Worm (Caenorhabditis elegans) whole organism, young adult: ENCODE results near the gene ZK795.3.

ENCODE experiments used
- C17E4.6 ChIP-seq: fragments of 200-800 bp; sonication (Bioruptor generic); IDR thresholded peaks from 2 replicates; pipeline ENCODE4 v1.3.6; 2022; ENCODE audit warnings: missing genetic modification reagents, missing genetic modification characterization, missing compliant biosample characterization
- D2030.7 ChIP-seq: fragments of 200-800 bp; sonication (Bioruptor generic); IDR thresholded peaks from 2 replicates; pipeline ENCODE4 v1.3.6; 2022; ENCODE audit warnings: missing genetic modification reagents, missing genetic modification characterization, missing compliant biosample characterization
- F57A8.1 ChIP-seq: fragments of 200-800 bp; sonication (Bioruptor generic); optimal IDR thresholded peaks from 2 replicates; lab custom pipeline; 2018; ENCODE audit warnings: mild to moderate bottlenecking, missing genetic modification characterization, moderate library complexity, missing compliant biosample characterization
- K12H6.12 ChIP-seq: fragments of 200-800 bp; sonication (Bioruptor generic); optimal IDR thresholded peaks from 2 replicates; lab custom pipeline; 2018; ENCODE audit warnings: mild to moderate bottlenecking, missing genetic modification characterization, missing compliant biosample characterization
- Y53F4B.3 ChIP-seq: fragments of 200-800 bp; sonication (Bioruptor generic); IDR thresholded peaks from 2 replicates; pipeline ENCODE4 v1.3.6; 2022; ENCODE audit warnings: missing genetic modification reagents, missing genetic modification characterization, missing compliant biosample characterization
- Y53G8AR.9 ChIP-seq: fragments of 200-800 bp; sonication (Bioruptor generic); conservative IDR thresholded peaks from 2 replicates; pipeline ENCODE4 v1.3.6; 2022; ENCODE audit warnings: missing genetic modification reagents, missing genetic modification characterization, missing compliant biosample characterization
- Y79H2A.3 ChIP-seq: fragments of 200-800 bp; sonication (Bioruptor generic); conservative IDR thresholded peaks from 2 replicates; pipeline ENCODE4 v1.3.6; 2022; ENCODE audit warnings: missing genetic modification reagents, missing genetic modification characterization, missing compliant biosample characterization
- akir-1 ChIP-seq: fragments of 200-800 bp; sonication (Bioruptor generic); optimal IDR thresholded peaks from 2 replicates; lab custom pipeline; 2018; ENCODE audit warnings: mild to moderate bottlenecking, missing genetic modification characterization, moderate library complexity, missing compliant biosample characterization
- aptf-3 ChIP-seq: fragments of 200-800 bp; sonication (Bioruptor generic); IDR thresholded peaks from 2 replicates; pipeline ENCODE4 v1.3.6; 2022; ENCODE audit warnings: missing genetic modification characterization, missing compliant biosample characterization
- atf-7 ChIP-seq: sonication (generic microtip); optimal IDR thresholded peaks from 2 replicates; lab custom pipeline; 2017; ENCODE audit warnings: mild to moderate bottlenecking, missing genetic modification characterization, missing compliant biosample characterization
- athp-1 ChIP-seq: sonication (generic microtip); optimal IDR thresholded peaks from 2 replicates; lab custom pipeline; 2017; ENCODE audit warnings: mild to moderate bottlenecking, missing genetic modification characterization, missing compliant biosample characterization
- attf-5 ChIP-seq: fragments of 200-800 bp; sonication (Bioruptor generic); optimal IDR thresholded peaks from 2 replicates; lab custom pipeline; 2018; ENCODE audit warnings: mild to moderate bottlenecking, missing genetic modification characterization, missing compliant biosample characterization
- bed-1 ChIP-seq: fragments of 200-800 bp; sonication (Bioruptor generic); IDR thresholded peaks from 2 replicates; pipeline ENCODE4 v1.3.6; 2022; ENCODE audit warnings: missing genetic modification reagents, missing genetic modification characterization, missing compliant biosample characterization
- cebp-2 ChIP-seq: fragments of 200-800 bp; sonication (Bioruptor generic); IDR thresholded peaks from 2 replicates; pipeline ENCODE4 v1.3.6; 2022; ENCODE audit warnings: missing genetic modification characterization, missing compliant biosample characterization
- ceh-100 ChIP-seq: fragments of 200-800 bp; sonication (Bioruptor generic); IDR thresholded peaks from 2 replicates; pipeline ENCODE4 v1.3.6; 2022; ENCODE audit warnings: missing genetic modification reagents, missing genetic modification characterization, missing compliant biosample characterization
- ceh-40 ChIP-seq: fragments of 200-800 bp; sonication (Bioruptor generic); IDR thresholded peaks from 2 replicates; pipeline ENCODE4 v1.3.6; 2022; ENCODE audit warnings: missing genetic modification characterization, missing compliant biosample characterization
- ceh-58 ChIP-seq: fragments of 200-800 bp; sonication (Bioruptor generic); IDR thresholded peaks from 2 replicates; pipeline ENCODE4 v1.3.6; 2022; ENCODE audit warnings: missing genetic modification characterization, missing compliant biosample characterization
- die-1 ChIP-seq: sonication (generic microtip); optimal IDR thresholded peaks from 2 replicates; lab custom pipeline; 2016; ENCODE audit warnings: missing genotype, mild to moderate bottlenecking, missing genetic modification characterization, missing compliant biosample characterization
- dox-1 ChIP-seq: fragments of 200-800 bp; sonication (Bioruptor generic); IDR thresholded peaks from 2 replicates; pipeline ENCODE4 v1.3.6; 2022; ENCODE audit warnings: missing genetic modification reagents, missing genetic modification characterization, missing compliant biosample characterization
- dpff-1 ChIP-seq: sonication (generic microtip); optimal IDR thresholded peaks from 2 replicates; lab custom pipeline; 2017; ENCODE audit warnings: mild to moderate bottlenecking, missing genetic modification characterization, missing compliant biosample characterization
- egrh-3 ChIP-seq: fragments of 200-800 bp; sonication (Bioruptor generic); IDR thresholded peaks from 2 replicates; pipeline ENCODE4 v1.3.6; 2022; ENCODE audit warnings: missing genetic modification reagents, missing genetic modification characterization, missing compliant biosample characterization
- ets-4 ChIP-seq: fragments of 200-800 bp; sonication (Bioruptor generic); optimal IDR thresholded peaks from 2 replicates; lab custom pipeline; 2018; ENCODE audit warnings: mild to moderate bottlenecking, missing genetic modification characterization, missing compliant biosample characterization
- gei-17 ChIP-seq: fragments of 200-800 bp; sonication (Bioruptor generic); optimal IDR thresholded peaks from 2 replicates; lab custom pipeline; 2018; ENCODE audit warnings: mild to moderate bottlenecking, missing genetic modification characterization, missing compliant biosample characterization
- him-1 ChIP-seq: sonication (generic microtip); optimal IDR thresholded peaks from 2 replicates; lab custom pipeline; 2016; ENCODE audit warnings: missing genotype, missing genetic modification reagents, missing genetic modification characterization, missing compliant biosample characterization
- hmg-1.2 ChIP-seq: fragments of 200-800 bp; sonication (Bioruptor generic); IDR thresholded peaks from 2 replicates; pipeline ENCODE4 v1.3.6; 2022; ENCODE audit warnings: missing genetic modification reagents, missing genetic modification characterization, missing compliant biosample characterization
- let-526 ChIP-seq: fragments of 200-800 bp; sonication (Bioruptor generic); IDR thresholded peaks from 2 replicates; pipeline ENCODE4 v1.3.6; 2022; ENCODE audit warnings: missing genetic modification reagents, missing genetic modification characterization, missing compliant biosample characterization
- lin-26 ChIP-seq: fragments of 200-800 bp; sonication (Bioruptor generic); IDR thresholded peaks from 2 replicates; pipeline ENCODE4 v1.3.6; 2022; ENCODE audit warnings: missing genetic modification reagents, missing genetic modification characterization, missing compliant biosample characterization
- lin-35 ChIP-seq, 3 experiments: fragments of 150-350 bp in 2 of 3; sonication (generic microtip) in 1 of 3; optimal IDR thresholded peaks; 2 replicates each; lab custom pipeline; 2014 to 2018; ENCODE audit warnings: missing biosample characterization in 3 of 3, missing genetic modification characterization in 3 of 3, missing genetic modification reagents in 3 of 3
- lin-40 ChIP-seq: sonication (generic microtip); optimal IDR thresholded peaks from 2 replicates; lab custom pipeline; 2016; ENCODE audit warnings: missing genetic modification characterization, mild to moderate bottlenecking, missing compliant biosample characterization, missing genotype, missing genetic modification reagents
- lin-54 ChIP-seq: fragments of 200-800 bp; sonication (Bioruptor generic); optimal IDR thresholded peaks from 2 replicates; lab custom pipeline; 2018; ENCODE audit warnings: mild to moderate bottlenecking, missing genetic modification characterization, missing compliant biosample characterization
- lir-1 ChIP-seq: fragments of 200-800 bp; sonication (Bioruptor generic); conservative IDR thresholded peaks from 2 replicates; pipeline ENCODE4 v1.3.6; 2022; ENCODE audit warnings: missing genetic modification reagents, missing genetic modification characterization, missing compliant biosample characterization
- lsy-27 ChIP-seq: sonication (generic microtip); optimal IDR thresholded peaks from 2 replicates; lab custom pipeline; 2017; ENCODE audit warnings: missing genetic modification characterization, mild to moderate bottlenecking, missing compliant biosample characterization, antibody characterized with exemption, missing genotype, borderline replicate concordance; ENCODE audit not compliant: insufficient read depth
- madf-8 ChIP-seq: fragments of 200-800 bp; sonication (Bioruptor generic); conservative IDR thresholded peaks from 2 replicates; pipeline ENCODE4 v1.3.6; 2022; ENCODE audit warnings: missing genetic modification reagents, missing genetic modification characterization, missing compliant biosample characterization
- pbrm-1 ChIP-seq: fragments of 200-800 bp; sonication (Bioruptor generic); IDR thresholded peaks from 2 replicates; pipeline ENCODE4 v1.3.6; 2022; ENCODE audit warnings: missing genetic modification reagents, missing genetic modification characterization, missing compliant biosample characterization
- rcor-1 ChIP-seq: fragments of 200-800 bp; sonication (Bioruptor generic); IDR thresholded peaks from 2 replicates; pipeline ENCODE4 v1.3.6; 2022; ENCODE audit warnings: missing genetic modification reagents, missing genetic modification characterization, missing compliant biosample characterization
- rec-8 ChIP-seq, 2 experiments: sonication (generic microtip); optimal IDR thresholded peaks; 2 replicates each; lab custom pipeline; 2016; ENCODE audit warnings: mild to moderate bottlenecking in 2 of 2, missing genetic modification characterization in 2 of 2, missing genetic modification reagents in 2 of 2, missing genotype in 2 of 2, missing biosample characterization in 1 of 2, missing compliant biosample characterization in 1 of 2, moderate library complexity in 1 of 2
- repo-1 ChIP-seq: sonication (generic microtip); optimal IDR thresholded peaks from 2 replicates; lab custom pipeline; 2017; ENCODE audit warnings: mild to moderate bottlenecking, missing genetic modification characterization, missing compliant biosample characterization
- sdz-38 ChIP-seq: sonication (generic microtip); optimal IDR thresholded peaks from 2 replicates; lab custom pipeline; 2016; ENCODE audit warnings: missing genotype, missing genetic modification characterization, missing compliant biosample characterization
- snpc-1.1 ChIP-seq: sonication (generic microtip); optimal IDR thresholded peaks from 2 replicates; lab custom pipeline; 2017; ENCODE audit warnings: missing genetic modification characterization, mild to moderate bottlenecking, missing compliant biosample characterization, antibody characterized with exemption, moderate library complexity, missing genotype, missing genetic modification reagents; ENCODE audit not compliant: insufficient read depth
- snpc-3.4 ChIP-seq: sonication (generic microtip); optimal IDR thresholded peaks from 2 replicates; lab custom pipeline; 2017; ENCODE audit warnings: missing genetic modification characterization, mild to moderate bottlenecking, missing compliant biosample characterization, antibody characterized with exemption, moderate library complexity, missing genotype, missing genetic modification reagents
- snpc-4 ChIP-seq, 5 experiments: fragments of 150-350 bp in 1 of 5; sonication (generic microtip) in 4 of 5; optimal IDR thresholded peaks; 2 replicates each; lab custom pipeline; 2014 to 2018; ENCODE audit warnings: missing genetic modification characterization in 5 of 5, missing biosample characterization in 3 of 5, antibody characterized with exemption in 2 of 5, mild to moderate bottlenecking in 2 of 5, missing compliant biosample characterization in 2 of 5, missing genotype in 2 of 5, moderate library complexity in 2 of 5, missing genetic modification reagents in 1 of 5
- sptf-2 ChIP-seq: fragments of 200-800 bp; sonication (Bioruptor generic); optimal IDR thresholded peaks from 2 replicates; lab custom pipeline; 2018; ENCODE audit warnings: mild to moderate bottlenecking, missing genetic modification characterization, missing compliant biosample characterization
- unc-62 ChIP-seq: fragments of 150-350 bp; optimal IDR thresholded peaks from 2 replicates; lab custom pipeline; 2014; ENCODE audit warnings: missing biosample characterization, missing genetic modification reagents, missing genetic modification characterization
- xnd-1 ChIP-seq: sonication (generic microtip); optimal IDR thresholded peaks from 2 replicates; lab custom pipeline; 2016; ENCODE audit warnings: missing genotype, missing genetic modification reagents, missing genetic modification characterization, missing compliant biosample characterization
- ztf-22 ChIP-seq: fragments of 200-800 bp; sonication (Bioruptor generic); optimal IDR thresholded peaks from 2 replicates; lab custom pipeline; 2018; ENCODE audit warnings: mild to moderate bottlenecking, missing genetic modification characterization, moderate library complexity, missing compliant biosample characterization
- ztf-25 ChIP-seq: fragments of 200-800 bp; sonication (Bioruptor generic); IDR thresholded peaks from 2 replicates; pipeline ENCODE4 v1.3.6; 2022; ENCODE audit warnings: missing genetic modification reagents, missing genetic modification characterization, missing compliant biosample characterization
- ztf-26 ChIP-seq: sonication (generic microtip); optimal IDR thresholded peaks from 2 replicates; lab custom pipeline; 2017; ENCODE audit warnings: missing genetic modification characterization, missing compliant biosample characterization
- ztf-3 ChIP-seq: fragments of 200-800 bp; sonication (Bioruptor generic); optimal IDR thresholded peaks from 2 replicates; lab custom pipeline; 2018; ENCODE audit warnings: mild to moderate bottlenecking, missing genetic modification characterization, missing compliant biosample characterization
- ztf-6 ChIP-seq: fragments of 200-800 bp; sonication (Bioruptor generic); IDR thresholded peaks from 2 replicates; pipeline ENCODE4 v1.3.6; 2022; ENCODE audit warnings: missing genetic modification reagents, missing genetic modification characterization, missing compliant biosample characterization

Gene ZK795.3

ce11 chrIV:12570546-12570945 lies 11.4 kb downstream of the ZK795.3 start (continued):
- TF ChIP-seq ztf-22 (GFP tag; lab: Kevin White, UChicago) (no peak), repo-1 (tag; lab: Kevin White, UChicago) (peak; percentile 53), dox-1 (GFP tag; lab: Robert Waterston, UW) (no peak), him-1 (tag; lab: Kevin White, UChicago) (no peak), snpc-3.4 (tag; lab: Kevin White, UChicago) (no peak), attf-5 (GFP tag; lab: Kevin White, UChicago) (no peak), Y79H2A.3 (GFP tag; lab: Robert Waterston, UW) (no peak), lin-54 (GFP tag; lab: Kevin White, UChicago) (peak; percentile 7), lin-40 (tag; lab: Kevin White, UChicago) (no peak), ztf-25 (no peak), ceh-100 (GFP tag; lab: Robert Waterston, UW) (no peak), F57A8.1 (GFP tag; lab: Kevin White, UChicago) (no peak), let-526 (GFP tag; lab: Robert Waterston, UW) (no peak), lir-1 (GFP tag; lab: Robert Waterston, UW) (no peak), pbrm-1 (GFP tag; lab: Robert Waterston, UW) (no peak), Y53F4B.3 (no peak), snpc-1.1 (no peak), lin-26 (GFP tag; lab: Robert Waterston, UW) (no peak), egrh-3 (no peak), ceh-40 (GFP tag; lab: Robert Waterston, UW) (no peak), gei-17 (no peak), ztf-26 (tag; lab: Kevin White, UChicago) (no peak), die-1 (tag; lab: Kevin White, UChicago) (no peak), atf-7 (tag; lab: Kevin White, UChicago) (peak; percentile 1), lin-35 (GFP tag; optimal IDR thresholded peaks at IDR 0.05; lab: Kevin White, UChicago) (no peak), lsy-27 (no peak), dpff-1 (tag; lab: Kevin White, UChicago) (no peak), unc-62 (GFP tag; lab: Kevin White, UChicago) (no peak), hmg-1.2 (GFP tag; lab: Robert Waterston, UW) (no peak), rec-8 (tag; optimal IDR thresholded peaks at IDR 0.05; lab: Kevin White, UChicago) (no peak), sdz-38 (tag; lab: Kevin White, UChicago) (no peak), ets-4 (GFP tag; lab: Kevin White, UChicago) (no peak), akir-1 (GFP tag; lab: Kevin White, UChicago) (no peak), K12H6.12 (no peak), athp-1 (tag; lab: Kevin White, UChicago) (peak; percentile 45), Y53G8AR.9 (no peak), ztf-3 (GFP tag; lab: Kevin White, UChicago) (no peak), aptf-3 (no peak), C17E4.6 (peak; percentile 54; the same call in 1 of the 2 replicates), bed-1 (GFP tag; lab: Robert Waterston, UW) (no peak), ztf-6 (GFP tag; lab: Robert Waterston, UW) (no peak), sptf-2 (GFP tag; lab: Kevin White, UChicago) (no peak), madf-8 (GFP tag; lab: Robert Waterston, UW) (no peak), xnd-1 (tag; lab: Kevin White, UChicago) (no peak), ceh-58 (GFP tag; lab: Robert Waterston, UW) (no peak), rcor-1 (GFP tag; lab: Robert Waterston, UW) (no peak), cebp-2 (no peak), snpc-4 (GFP tag; optimal IDR thresholded peaks at IDR 0.05; lab: Kevin White, UChicago) (no peak), snpc-4 (tag; optimal IDR thresholded peaks at IDR 0.05; lab: Kevin White, UChicago) (no peak), D2030.7 (GFP tag; lab: Robert Waterston, UW) (no peak)
